Fruit fly (Drosophila melanogaster) whole organism, embryonic: Measurements from ENCODE around the gene CG2839.
A peak's percentile ranks its signal among the peaks of the same experiment; 100 is the strongest.

Experiments
- Bteb2 ChIP-seq: fragments of 200-800 bp; sonication (Bioruptor generic); optimal IDR thresholded peaks from 2 replicates; lab custom pipeline; 2016; ENCODE audit warnings: missing biosample characterization, missing genetic modification characterization
- CG10431 ChIP-seq: fragments of 200-800 bp; sonication (Bioruptor generic); optimal IDR thresholded peaks from 3 replicates; lab custom pipeline; 2018; ENCODE audit warnings: missing biosample characterization, mild to moderate bottlenecking, missing genetic modification characterization
- CG10979 ChIP-seq: fragments of 200-800 bp; sonication (Bioruptor generic); optimal IDR thresholded peaks from 2 replicates; lab custom pipeline; 2018; ENCODE audit warnings: missing biosample characterization, mild to moderate bottlenecking, missing genetic modification characterization, moderate library complexity
- CG11504 ChIP-seq: fragments of 200-800 bp; sonication (Bioruptor generic); optimal IDR thresholded peaks from 3 replicates; lab custom pipeline; 2019; ENCODE audit warnings: missing biosample characterization, mild to moderate bottlenecking, missing genetic modification characterization, moderate library complexity
- CG13424 ChIP-seq: fragments of 200-800 bp; sonication (Bioruptor generic); optimal IDR thresholded peaks from 2 replicates; lab custom pipeline; 2019; ENCODE audit warnings: missing biosample characterization, mild to moderate bottlenecking, missing genetic modification characterization, moderate library complexity
- CG14667 ChIP-seq: fragments of 200-800 bp; sonication (Bioruptor generic); IDR thresholded peaks from 2 replicates; pipeline ENCODE4 v1.3.6; 2022; ENCODE audit warnings: missing biosample characterization, missing genetic modification characterization
- CG1529 ChIP-seq: fragments of 200-800 bp; sonication (Bioruptor generic); optimal IDR thresholded peaks from 3 replicates; lab custom pipeline; 2018; ENCODE audit warnings: missing biosample characterization, missing genetic modification characterization
- CG1603 ChIP-seq: fragments of 200-800 bp; sonication (Bioruptor generic); optimal IDR thresholded peaks from 2 replicates; lab custom pipeline; 2019; ENCODE audit warnings: missing biosample characterization, mild to moderate bottlenecking, missing genetic modification characterization, moderate library complexity
- CG17912 ChIP-seq: fragments of 200-800 bp; sonication (Bioruptor generic); optimal IDR thresholded peaks from 2 replicates; lab custom pipeline; 2018; ENCODE audit warnings: missing biosample characterization, mild to moderate bottlenecking, missing genetic modification characterization
- CG34224 ChIP-seq: fragments of 200-800 bp; sonication (Bioruptor generic); IDR thresholded peaks from 3 replicates; pipeline ENCODE4 v1.3.6; 2022; ENCODE audit warnings: missing biosample characterization, missing genetic modification characterization; ENCODE audit not compliant: partially characterized antibody
- CG3726 ChIP-seq: fragments of 200-800 bp; sonication (Bioruptor generic); IDR thresholded peaks from 3 replicates; pipeline ENCODE4, ENCODE4 v1.3.6; 2022; ENCODE audit warnings: missing biosample characterization, missing genetic modification characterization
- CG3995 ChIP-seq: fragments of 200-800 bp; sonication (Bioruptor generic); optimal IDR thresholded peaks from 3 replicates; lab custom pipeline; 2016; ENCODE audit warnings: missing biosample characterization, missing genetic modification characterization
- CG5245 ChIP-seq: fragments of 200-800 bp; sonication (Bioruptor generic); optimal IDR thresholded peaks from 3 replicates; lab custom pipeline; 2016; ENCODE audit warnings: missing biosample characterization, missing genetic modification characterization
- CG7556 ChIP-seq: fragments of 200-800 bp; sonication (Bioruptor generic); optimal IDR thresholded peaks from 2 replicates; lab custom pipeline; 2017; ENCODE audit warnings: missing biosample characterization, mild to moderate bottlenecking, missing genetic modification characterization
- CG7987 ChIP-seq: fragments of 200-800 bp; sonication (Bioruptor generic); optimal IDR thresholded peaks from 2 replicates; lab custom pipeline; 2018; ENCODE audit warnings: missing biosample characterization, mild to moderate bottlenecking, missing genetic modification characterization, moderate library complexity
- CG8924 ChIP-seq: fragments of 200-800 bp; optimal IDR thresholded peaks from 3 replicates; lab custom pipeline; 2019; ENCODE audit warnings: missing biosample characterization, mild to moderate bottlenecking, missing genetic modification characterization, moderate library complexity
- Dek ChIP-seq: fragments of 200-800 bp; sonication (Bioruptor generic); optimal IDR thresholded peaks from 3 replicates; lab custom pipeline; 2019; ENCODE audit warnings: missing biosample characterization, mild to moderate bottlenecking, missing genetic modification characterization, moderate library complexity
- Dp ChIP-seq: fragments of 200-800 bp; sonication (Bioruptor generic); optimal IDR thresholded peaks from 2 replicates; lab custom pipeline; 2018; ENCODE audit warnings: missing biosample characterization, mild to moderate bottlenecking, missing genetic modification characterization, moderate library complexity
- MTF-1 ChIP-seq: fragments of 200-800 bp; sonication (Bioruptor generic); optimal IDR thresholded peaks from 2 replicates; lab custom pipeline; 2018; ENCODE audit warnings: missing biosample characterization, mild to moderate bottlenecking, missing genetic modification characterization, borderline replicate concordance
- Side ChIP-seq: fragments of 200-800 bp; sonication (Bioruptor generic); optimal IDR thresholded peaks from 2 replicates; lab custom pipeline; 2016; ENCODE audit warnings: missing biosample characterization, missing genetic modification characterization
- Sox100B ChIP-seq: fragments of 200-800 bp; sonication (Bioruptor generic); optimal IDR thresholded peaks from 3 replicates; lab custom pipeline; 2018; ENCODE audit warnings: missing biosample characterization, mild to moderate bottlenecking, missing genetic modification characterization
- Sox102F ChIP-seq: fragments of 200-800 bp; sonication (Bioruptor generic); optimal IDR thresholded peaks from 2 replicates; lab custom pipeline; 2018; ENCODE audit warnings: missing biosample characterization, mild to moderate bottlenecking, missing genetic modification characterization, moderate library complexity
- YL-1 ChIP-seq: fragments of 200-800 bp; sonication (Bioruptor generic); optimal IDR thresholded peaks from 3 replicates; lab custom pipeline; 2017; ENCODE audit warnings: missing biosample characterization, mild to moderate bottlenecking, missing genetic modification characterization
- ara ChIP-seq: fragments of 200-800 bp; sonication (Bioruptor generic); IDR thresholded peaks from 2 replicates; pipeline ENCODE4 v1.3.6; 2022; ENCODE audit warnings: missing biosample characterization, missing genetic modification characterization
- bab2 ChIP-seq: fragments of 200-800 bp; sonication (Bioruptor generic); optimal IDR thresholded peaks from 2 replicates; lab custom pipeline; 2016; ENCODE audit warnings: missing biosample characterization, missing genetic modification characterization
- bsh ChIP-seq, 2 experiments: fragments of 200-800 bp; sonication (Bioruptor generic); optimal IDR thresholded peaks; 2 replicates each; lab custom pipeline; 2017 to 2018; ENCODE audit warnings: mild to moderate bottlenecking in 2 of 2, missing biosample characterization in 2 of 2, missing genetic modification characterization in 2 of 2, moderate library complexity in 1 of 2
- cad ChIP-seq: fragments of >200 bp; optimal IDR thresholded peaks from 2 replicates; lab custom pipeline; 2017; ENCODE audit warnings: missing biosample characterization, missing genetic modification characterization
- cg ChIP-seq: fragments of 200-800 bp; sonication (Bioruptor generic); optimal IDR thresholded peaks from 3 replicates; lab custom pipeline; 2019; ENCODE audit warnings: missing biosample characterization, mild to moderate bottlenecking, missing genetic modification characterization, moderate library complexity
- crp ChIP-seq, 2 experiments: fragments of 200-800 bp; sonication (Bioruptor generic); optimal IDR thresholded peaks; 2 replicates in 1 of 2; 3 replicates in 1 of 2; lab custom pipeline; 2017; ENCODE audit warnings: missing biosample characterization in 2 of 2, missing genetic modification characterization in 2 of 2, mild to moderate bottlenecking in 1 of 2, moderate library complexity in 1 of 2
- da ChIP-seq: fragments of 200-800 bp; sonication (Bioruptor generic); optimal IDR thresholded peaks from 2 replicates; lab custom pipeline; 2016; ENCODE audit warnings: missing biosample characterization, missing genetic modification characterization
- dimm ChIP-seq: fragments of 200-800 bp; sonication (Bioruptor generic); IDR thresholded peaks from 2 replicates; pipeline ENCODE4 v1.3.6; 2022; ENCODE audit warnings: missing biosample characterization, missing genetic modification characterization
- emc ChIP-seq: fragments of 200-800 bp; sonication (Bioruptor generic); optimal IDR thresholded peaks from 2 replicates; lab custom pipeline; 2016; ENCODE audit warnings: missing biosample characterization, missing genetic modification characterization
- fd64A ChIP-seq: fragments of 200-800 bp; sonication (Bioruptor generic); optimal IDR thresholded peaks from 3 replicates; lab custom pipeline; 2018; ENCODE audit warnings: missing biosample characterization, mild to moderate bottlenecking, missing genetic modification characterization
- fd96Cb ChIP-seq: fragments of 200-800 bp; sonication (Bioruptor generic); optimal IDR thresholded peaks from 2 replicates; lab custom pipeline; 2018; ENCODE audit warnings: missing biosample characterization, mild to moderate bottlenecking, missing genetic modification characterization, moderate library complexity
- gce ChIP-seq: fragments of 200-800 bp; sonication (Bioruptor generic); IDR thresholded peaks from 3 replicates; pipeline ENCODE4 v1.3.6; 2022; ENCODE audit warnings: missing biosample characterization, missing genetic modification characterization
- hkb ChIP-seq, 2 experiments: fragments of 200-800 bp in 1 of 2; fragments of >200 bp in 1 of 2; sonication (Bioruptor generic) in 1 of 2; IDR thresholded peaks in 1 of 2; optimal IDR thresholded peaks in 1 of 2; 2 replicates each; pipeline versions ENCODE4 v1.3.6 to Lab custom; 2017 to 2022; ENCODE audit warnings: missing biosample characterization in 1 of 2, missing genetic modification characterization in 1 of 2
- ken ChIP-seq: fragments of 200-800 bp; sonication (Bioruptor generic); IDR thresholded peaks from 3 replicates; pipeline ENCODE4 v1.3.6; 2022; ENCODE audit warnings: missing biosample characterization, missing genetic modification characterization
- lbe ChIP-seq: fragments of 200-800 bp; sonication (Bioruptor generic); optimal IDR thresholded peaks from 2 replicates; lab custom pipeline; 2016; ENCODE audit warnings: missing biosample characterization, mild to moderate bottlenecking, missing genetic modification characterization
- nmo ChIP-seq: fragments of 200-800 bp; sonication (Bioruptor generic); optimal IDR thresholded peaks from 2 replicates; lab custom pipeline; 2018; ENCODE audit warnings: missing biosample characterization, mild to moderate bottlenecking, missing genetic modification characterization, moderate library complexity
- nom ChIP-seq: fragments of 200-800 bp; sonication (Bioruptor generic); optimal IDR thresholded peaks from 2 replicates; lab custom pipeline; 2017; ENCODE audit warnings: missing biosample characterization, missing genetic modification characterization, mild to moderate bottlenecking, moderate library complexity, missing genetic modification reagents
- peb ChIP-seq: fragments of 200-800 bp; sonication (Bioruptor generic); IDR thresholded peaks from 2 replicates; pipeline ENCODE4 v1.3.6; 2022; ENCODE audit warnings: missing biosample characterization, missing genetic modification characterization
- phol ChIP-seq: fragments of 200-800 bp; sonication (Bioruptor generic); optimal IDR thresholded peaks from 3 replicates; lab custom pipeline; 2018; ENCODE audit warnings: missing biosample characterization, mild to moderate bottlenecking, missing genetic modification characterization, moderate library complexity
- prd ChIP-seq, 3 experiments: fragments of >200 bp in 2 of 3; fragments of 200-800 bp in 1 of 3; sonication (Bioruptor generic) in 1 of 3; optimal IDR thresholded peaks in 2 of 3; IDR thresholded peaks in 1 of 3; 2 replicates in 2 of 3; 3 replicates in 1 of 3; pipeline versions ENCODE4 v1.3.6 to Lab custom; 2017 to 2022; ENCODE audit warnings: missing biosample characterization in 1 of 3, missing genetic modification characterization in 1 of 3
- schlank ChIP-seq: fragments of 200-800 bp; sonication (Bioruptor generic); optimal IDR thresholded peaks from 2 replicates; lab custom pipeline; 2018; ENCODE audit warnings: missing biosample characterization, mild to moderate bottlenecking, missing genetic modification characterization
- shn ChIP-seq: fragments of 200-800 bp; sonication (Bioruptor generic); optimal IDR thresholded peaks from 3 replicates; lab custom pipeline; 2016; ENCODE audit warnings: missing biosample characterization, missing genetic modification characterization
- slbo ChIP-seq: fragments of 200-800 bp; sonication (Bioruptor generic); IDR thresholded peaks from 2 replicates; pipeline ENCODE4 v1.3.6; 2022; ENCODE audit warnings: missing biosample characterization, missing genetic modification characterization
- stc ChIP-seq: fragments of 200-800 bp; sonication (Bioruptor generic); IDR thresholded peaks from 2 replicates; pipeline ENCODE4 v1.3.6; 2022; ENCODE audit warnings: missing biosample characterization, missing genetic modification characterization
- tna ChIP-seq: fragments of 200-800 bp; sonication (Bioruptor generic); IDR thresholded peaks from 2 replicates; pipeline ENCODE4 v1.3.6; 2022; ENCODE audit warnings: missing biosample characterization, missing genetic modification characterization; ENCODE audit not compliant: partially characterized antibody
- toy ChIP-seq: fragments of 200-800 bp; sonication (Bioruptor generic); IDR thresholded peaks from 2 replicates; pipeline ENCODE4 v1.3.6; 2022; ENCODE audit warnings: missing biosample characterization, missing genetic modification characterization

CG2839 gene

dm6 chr2L:668948-669581 lies 43.6 kb downstream of the CG2839 start:
- TF ChIP-seq fd96Cb: peak; percentile 14
- TF ChIP-seq cg (GFP tag; lab: Kevin White, UChicago): no peak
- TF ChIP-seq stc: no peak
- no peak for TF ChIP-seq CG8924 (tag; lab: Kevin White, UChicago)
- TF ChIP-seq CG14667 (GFP tag; lab: Robert Waterston, UW): no peak
- no peak for TF ChIP-seq gce (GFP tag; lab: Robert Waterston, UW)
- no peak for TF ChIP-seq shn (GFP tag; lab: Kevin White, UChicago)
- TF ChIP-seq Bteb2: no peak
- no peak for TF ChIP-seq CG10431 (GFP tag; lab: Kevin White, UChicago)
- TF ChIP-seq CG7556 (GFP tag; lab: Kevin White, UChicago): no peak
- TF ChIP-seq nom (GFP tag; lab: Kevin White, UChicago): peak; percentile 48
- TF ChIP-seq emc (GFP tag; lab: Kevin White, UChicago): no peak
- TF ChIP-seq CG10979 (tag; lab: Kevin White, UChicago): peak; percentile 28
- TF ChIP-seq CG3726 (GFP tag; lab: Robert Waterston, UW): no peak
- no peak for TF ChIP-seq CG1603 (tag; lab: Kevin White, UChicago)
- no peak for TF ChIP-seq Sox100B (GFP tag; lab: Kevin White, UChicago)
- no peak for TF ChIP-seq schlank
- no peak for TF ChIP-seq bab2 (GFP tag; lab: Kevin White, UChicago)
- no peak for TF ChIP-seq CG34224
- no peak for TF ChIP-seq toy
- TF ChIP-seq crp (GFP tag; optimal IDR thresholded peaks at IDR 0.05; lab: Kevin White, UChicago): no peak
- TF ChIP-seq CG3995 (GFP tag; lab: Kevin White, UChicago): no peak
- no peak for TF ChIP-seq Dek (tag; lab: Kevin White, UChicago)
- TF ChIP-seq prd (optimal IDR thresholded peaks at IDR 0.05; lab: Kevin White, UChicago): no peak
- no peak for TF ChIP-seq prd (GFP tag; IDR thresholded peaks at IDR 0.05; lab: Robert Waterston, UW)
- no peak for TF ChIP-seq CG5245 (GFP tag; lab: Kevin White, UChicago)
- TF ChIP-seq MTF-1 (GFP tag; lab: Kevin White, UChicago): no peak
- 0 out of 2 replicates have a peak, but pooled peaks have one; percentile 12 for TF ChIP-seq slbo
- TF ChIP-seq lbe: peak; percentile 55
- peak; percentile 9 for TF ChIP-seq phol
- no peak for TF ChIP-seq ara (GFP tag; lab: Robert Waterston, UW)
- TF ChIP-seq dimm: no peak
- peak; percentile 29 for TF ChIP-seq Sox102F (GFP tag; lab: Kevin White, UChicago)
- TF ChIP-seq CG7987: no peak
- peak; percentile 2 for TF ChIP-seq nmo (GFP tag; lab: Kevin White, UChicago)
- TF ChIP-seq CG11504 (tag; lab: Kevin White, UChicago): peak; percentile 41
- TF ChIP-seq CG17912 (GFP tag; lab: Kevin White, UChicago): no peak
- no peak for TF ChIP-seq hkb (optimal IDR thresholded peaks at IDR 0.05; lab: Kevin White, UChicago)
- TF ChIP-seq hkb (GFP tag; IDR thresholded peaks at IDR 0.05; lab: Robert Waterston, UW): no peak
- TF ChIP-seq YL-1 (GFP tag; lab: Kevin White, UChicago): no peak
- TF ChIP-seq peb: no peak
- no peak for TF ChIP-seq cad (GFP tag; lab: Kevin White, UChicago)
- no peak for TF ChIP-seq fd64A (GFP tag; lab: Kevin White, UChicago)
- TF ChIP-seq bsh (GFP tag; optimal IDR thresholded peaks at IDR 0.05; lab: Kevin White, UChicago): peak in 1 of 2 experiments; percentile 29
- no peak for TF ChIP-seq Side
- no peak for TF ChIP-seq CG13424 (tag; lab: Kevin White, UChicago)
- TF ChIP-seq tna (GFP tag; lab: Robert Waterston, UW): no peak
- TF ChIP-seq ken (GFP tag; lab: Robert Waterston, UW): no peak
- TF ChIP-seq CG1529 (GFP tag; lab: Kevin White, UChicago): no peak
- TF ChIP-seq da (GFP tag; lab: Kevin White, UChicago): no peak
- no peak for TF ChIP-seq Dp (GFP tag; lab: Kevin White, UChicago)
